Worm (Caenorhabditis elegans) whole organism, L3 larva: ENCODE data around the gene ppt-1.

Experiments used
- elt-2 ChIP-seq: sonication (generic microtip); optimal IDR thresholded peaks from 2 replicates; lab custom pipeline; 2016; ENCODE audit warnings: missing genetic modification reagents, mild to moderate bottlenecking, missing genetic modification characterization, missing compliant biosample characterization
- mdl-1 ChIP-seq: fragments of 150-350 bp; optimal IDR thresholded peaks from 2 replicates; lab custom pipeline; 2014; ENCODE audit warnings: missing biosample characterization, missing genetic modification characterization
- skn-1 ChIP-seq: fragments of 150-350 bp; optimal IDR thresholded peaks from 2 replicates; lab custom pipeline; 2014; ENCODE audit warnings: missing biosample characterization, missing genetic modification characterization

DNA sequence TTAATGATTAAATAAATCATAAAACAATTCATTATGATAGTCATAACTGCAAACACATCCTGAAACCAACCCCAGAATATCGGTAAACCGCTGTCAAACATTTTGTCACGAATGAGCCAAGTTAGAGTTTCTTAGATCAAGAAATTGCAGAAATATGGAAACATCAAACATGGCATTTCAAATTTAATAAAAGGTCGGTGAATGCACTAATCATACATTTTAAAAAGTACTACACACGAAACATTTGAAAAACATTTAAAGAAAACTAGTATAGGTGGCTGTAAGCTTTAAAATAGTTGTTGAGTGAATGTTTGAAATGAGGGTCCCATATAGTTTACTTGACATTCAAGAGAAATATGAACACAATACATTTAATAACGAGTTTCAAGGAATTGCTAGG lies 42.6 kb upstream of the ppt-1 start, which contains the start of gene str-180:
- TF ChIP-seq skn-1 (tag; lab: Kevin White, UChicago) (no peak), elt-2 (tag; lab: Kevin White, UChicago) (no peak), mdl-1 (tag; lab: Kevin White, UChicago) (no peak)
